Worm (Caenorhabditis elegans): ENCODE results near the gene K02D10.3.

Gene K02D10.3

ce11 chrIII:8770243-8770642 is 1.5 kb downstream of the K02D10.3 start:
- TF ChIP-seq lsy-2 (tag; optimal IDR thresholded peaks at IDR 0.05) (peak in 1 of 2 experiments; percentile 12), nhr-85 (tag) (peak; percentile 70), lin-14 (GFP tag; optimal IDR thresholded peaks at IDR 0.05) (peak; percentile 61), efl-3 (GFP tag; optimal IDR thresholded peaks at IDR 0.05) (no peak), C34B4.2 (tag; optimal IDR thresholded peaks at IDR 0.05) (no peak), lin-13 (GFP tag; optimal IDR thresholded peaks at IDR 0.05) (no peak), F16B12.6 (tag; optimal IDR thresholded peaks at IDR 0.05) (no peak), zag-1 (tag; optimal IDR thresholded peaks at IDR 0.05) (no peak), elt-3 (tag; optimal IDR thresholded peaks at IDR 0.05) (peak in 1 of 6 experiments; percentile 27), xbp-1 (tag; optimal IDR thresholded peaks at IDR 0.05) (no peak), grh-1 (GFP tag; IDR thresholded peaks at IDR 0.05) (peak; percentile 88), dsc-1 (tag; optimal IDR thresholded peaks at IDR 0.05) (no peak), ama-1 (optimal IDR thresholded peaks at IDR 0.05) (no peak), lir-3 (tag; optimal IDR thresholded peaks at IDR 0.05; ENCODE audit: poor library complexity) (no peak), nhr-237 (tag; optimal IDR thresholded peaks at IDR 0.05) (no peak), blmp-1 (tag; optimal IDR thresholded peaks at IDR 0.05) (peak; percentile 47), zip-4 (GFP tag; optimal IDR thresholded peaks at IDR 0.05) (no peak), tbx-2 (tag; optimal IDR thresholded peaks at IDR 0.05) (peak; percentile 3), unc-86 (tag; optimal IDR thresholded peaks at IDR 0.05) (no peak), pag-3 (tag; optimal IDR thresholded peaks at IDR 0.05; ENCODE audit: borderline replicate concordance, insufficient read depth) (no peak), fos-1 (tag; optimal IDR thresholded peaks at IDR 0.05) (no peak), ztf-4 (tag; optimal IDR thresholded peaks at IDR 0.05) (no peak), ces-1 (GFP tag; optimal IDR thresholded peaks at IDR 0.05) (no peak), unc-98 (GFP tag; IDR thresholded peaks at IDR 0.05) (no peak)

ce11 chrIII:8769253-8769652 is 2.5 kb downstream of the K02D10.3 start, which contains the start of gene K02D10.1:
K02D10.1 (plus strand) TSS chrIII:8769536.
- TF ChIP-seq F16B12.6 (tag; optimal IDR thresholded peaks at IDR 0.05) (no peak), lin-14 (GFP tag; optimal IDR thresholded peaks at IDR 0.05) (no peak), egl-13 (tag; optimal IDR thresholded peaks at IDR 0.05) (no peak), rnt-1 (tag; optimal IDR thresholded peaks at IDR 0.05) (no peak), blmp-1 (tag; optimal IDR thresholded peaks at IDR 0.05) (no peak), nhr-85 (tag) (no peak), sox-4 (tag; optimal IDR thresholded peaks at IDR 0.05) (no peak), unc-86 (tag; optimal IDR thresholded peaks at IDR 0.05) (no peak)

- TF ChIP-seq elt-3 (tag; optimal IDR thresholded peaks at IDR 0.05) (peak in 1 of 6 experiments; percentile 5), nhr-90 (tag; optimal IDR thresholded peaks at IDR 0.05; ENCODE audit: poor library complexity) (peak; percentile 62), unc-98 (GFP tag; IDR thresholded peaks at IDR 0.05) (no peak), blmp-1 (tag; optimal IDR thresholded peaks at IDR 0.05) (peak; percentile 13), ceh-82 (tag; optimal IDR thresholded peaks at IDR 0.05) (peak; percentile 4 to 47 (median 44)), mdl-1 (tag; optimal IDR thresholded peaks at IDR 0.05) (peak in 1 of 2 experiments; percentile 2), dsc-1 (tag; optimal IDR thresholded peaks at IDR 0.05) (peak; percentile 65), unc-30 (tag; optimal IDR thresholded peaks at IDR 0.05) (no peak), sptf-1 (tag; optimal IDR thresholded peaks at IDR 0.05) (no peak), unc-130 (tag; optimal IDR thresholded peaks at IDR 0.05) (peak; percentile 59), nhr-71 (tag; optimal IDR thresholded peaks at IDR 0.05) (peak; percentile 69), lin-13 (GFP tag; optimal IDR thresholded peaks at IDR 0.05) (peak; percentile 3), ceh-88 (GFP tag; IDR thresholded peaks at IDR 0.05) (no peak), ceh-90 (tag; optimal IDR thresholded peaks at IDR 0.05) (no peak), hlh-17 (GFP tag; optimal IDR thresholded peaks at IDR 0.05; ENCODE audit: borderline replicate concordance) (no peak), nhr-47 (tag; optimal IDR thresholded peaks at IDR 0.05) (peak; percentile 70), zag-1 (tag; optimal IDR thresholded peaks at IDR 0.05) (no peak), mab-9 (GFP tag; IDR thresholded peaks at IDR 0.05) (no peak), jun-1 (tag; optimal IDR thresholded peaks at IDR 0.05) (no peak), lin-15B (tag; optimal IDR thresholded peaks at IDR 0.05) (peak; percentile 15), pax-3 (tag; optimal IDR thresholded peaks at IDR 0.05) (no peak), rnt-1 (tag; optimal IDR thresholded peaks at IDR 0.05) (peak; percentile 78), ama-1 (optimal IDR thresholded peaks at IDR 0.05) (no peak), sox-4 (tag; optimal IDR thresholded peaks at IDR 0.05) (no peak), nhr-12 (tag; optimal IDR thresholded peaks at IDR 0.05) (no peak), lir-3 (tag; optimal IDR thresholded peaks at IDR 0.05; ENCODE audit: poor library complexity) (peak; percentile 39), hlh-4 (tag; optimal IDR thresholded peaks at IDR 0.05) (peak; percentile 5), hpl-2 (GFP tag; optimal IDR thresholded peaks at IDR 0.05) (peak; percentile 60), C16A3.4 (tag; optimal IDR thresholded peaks at IDR 0.05) (peak; percentile 37), grh-1 (GFP tag; IDR thresholded peaks at IDR 0.05) (peak; percentile 68), alr-1 (tag; optimal IDR thresholded peaks at IDR 0.05; ENCODE audit: borderline replicate concordance) (no peak)
Observed at ce11 chrIII:8767889-8768361, 3.8 kb downstream of the K02D10.3 start, which contains the start of gene mtss-1. mtss-1 (plus strand) TSS chrIII:8768311.
